Worm (Caenorhabditis elegans) whole organism, young adult: ENCODE results near the gene srw-39.

Experiments used
- him-1 ChIP-seq: sonication (generic microtip); optimal IDR thresholded peaks from 2 replicates; lab custom pipeline; 2016; ENCODE audit warnings: missing genotype, missing genetic modification reagents, missing genetic modification characterization, missing compliant biosample characterization
- nhr-80 ChIP-seq: sonication (generic microtip); optimal IDR thresholded peaks from 2 replicates; lab custom pipeline; 2016; ENCODE audit warnings: missing genetic modification characterization, missing compliant biosample characterization
- nhr-90 ChIP-seq: sonication (generic microtip); optimal IDR thresholded peaks from 2 replicates; lab custom pipeline; 2016; ENCODE audit warnings: missing genotype, mild to moderate bottlenecking, missing genetic modification characterization, missing compliant biosample characterization
- snpc-3.4 ChIP-seq: sonication (generic microtip); optimal IDR thresholded peaks from 2 replicates; lab custom pipeline; 2017; ENCODE audit warnings: missing genetic modification characterization, mild to moderate bottlenecking, missing compliant biosample characterization, antibody characterized with exemption, moderate library complexity, missing genotype, missing genetic modification reagents

DNA sequence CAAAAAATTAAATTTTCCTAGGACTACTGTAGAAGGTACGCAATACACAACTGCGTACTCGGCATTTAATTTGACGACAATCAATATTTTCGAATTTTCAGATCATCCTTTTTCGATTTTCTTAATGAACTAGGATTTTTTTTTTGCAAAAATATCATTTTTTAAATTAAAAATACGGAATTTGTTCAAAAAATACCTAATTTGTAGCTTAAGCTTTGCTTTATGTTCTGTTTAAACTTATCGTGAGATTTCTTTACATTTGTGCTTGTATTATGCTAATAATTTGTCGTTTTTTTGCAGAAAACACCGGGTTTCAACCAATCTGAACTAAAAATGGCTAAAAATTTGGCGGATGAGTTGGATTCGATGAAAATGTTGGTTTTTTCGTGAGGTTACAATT lies 24.8 kb upstream of the srw-39 start, which contains the start of gene ftr-1:
- TF ChIP-seq snpc-3.4 (tag; lab: Kevin White, UChicago): no peak
- TF ChIP-seq nhr-90 (tag; lab: Kevin White, UChicago): no peak
- no peak for TF ChIP-seq nhr-80
- no peak for TF ChIP-seq him-1 (tag; lab: Kevin White, UChicago)
